Fruit fly (Drosophila melanogaster) whole organism, pupa: ENCODE results near the gene Trpml.
"Not testable (repeated sequence)": the region's sequence is repeated elsewhere in the genome, so short reads cannot be mapped to it uniquely, and the experiment has no call there.

Source experiments
- CG32121 ChIP-seq: fragments of 200-800 bp; sonication (Bioruptor generic); IDR thresholded peaks from 2 replicates; pipeline ENCODE4 v1.3.6; 2022; ENCODE audit warnings: missing biosample characterization, missing genetic modification characterization
- CG34367 ChIP-seq: fragments of 200-800 bp; sonication (Bioruptor generic); optimal IDR thresholded peaks from 2 replicates; lab custom pipeline; 2018; ENCODE audit warnings: missing biosample characterization, mild to moderate bottlenecking, missing genetic modification characterization
- D1 ChIP-seq: fragments of 200-800 bp; sonication (Bioruptor generic); optimal IDR thresholded peaks from 2 replicates; lab custom pipeline; 2018; ENCODE audit warnings: missing biosample characterization, mild to moderate bottlenecking, missing genetic modification characterization, moderate library complexity
- EcR ChIP-seq: fragments of 200-800 bp; sonication (Bioruptor generic); optimal IDR thresholded peaks from 3 replicates; lab custom pipeline; 2019; ENCODE audit warnings: missing biosample characterization, missing genetic modification characterization, mild to moderate bottlenecking, moderate library complexity, missing genetic modification reagents
- gl ChIP-seq: fragments of 200-800 bp; sonication (Bioruptor generic); optimal IDR thresholded peaks from 2 replicates; lab custom pipeline; 2018; ENCODE audit warnings: missing biosample characterization, mild to moderate bottlenecking, missing genetic modification characterization

dm6 chr3L:19728694-19729093 lies 10.6 kb upstream of the Trpml start, which contains the start of gene CG42529:
- not testable (repeated sequence) for TF ChIP-seq EcR (GFP tag; lab: Kevin White, UChicago); D1 (tag; lab: Kevin White, UChicago); gl; CG34367; CG32121 (GFP tag; lab: Robert Waterston, UW)
